Fruit fly (Drosophila melanogaster) Kc167 (cell line): ENCODE results near the gene CG43401.

ENCODE experiments used
- Myc ChIP-seq: fragments of >200 bp; optimal IDR thresholded peaks from 2 replicates; lab custom pipeline; 2017; ENCODE audit warnings: missing external identifiers
- Sin3A ChIP-seq: fragments of >200 bp; optimal IDR thresholded peaks from 2 replicates; lab custom pipeline; 2018; ENCODE audit warnings: missing external identifiers
- h ChIP-seq: fragments of >200 bp; optimal IDR thresholded peaks from 3 replicates; lab custom pipeline; 2018; ENCODE audit warnings: missing external identifiers
- insv ChIP-seq: fragments of >200 bp; optimal IDR thresholded peaks from 3 replicates; lab custom pipeline; 2018; ENCODE audit warnings: missing external identifiers
- psq ChIP-seq: fragments of >200 bp; optimal IDR thresholded peaks from 2 replicates; lab custom pipeline; 2017; ENCODE audit warnings: missing external identifiers
- ttk ChIP-seq: sonication (Bioruptor generic); optimal IDR thresholded peaks from 2 replicates; lab custom pipeline; 2017; ENCODE audit warnings: missing external identifiers

The CG43401 gene

DNA sequence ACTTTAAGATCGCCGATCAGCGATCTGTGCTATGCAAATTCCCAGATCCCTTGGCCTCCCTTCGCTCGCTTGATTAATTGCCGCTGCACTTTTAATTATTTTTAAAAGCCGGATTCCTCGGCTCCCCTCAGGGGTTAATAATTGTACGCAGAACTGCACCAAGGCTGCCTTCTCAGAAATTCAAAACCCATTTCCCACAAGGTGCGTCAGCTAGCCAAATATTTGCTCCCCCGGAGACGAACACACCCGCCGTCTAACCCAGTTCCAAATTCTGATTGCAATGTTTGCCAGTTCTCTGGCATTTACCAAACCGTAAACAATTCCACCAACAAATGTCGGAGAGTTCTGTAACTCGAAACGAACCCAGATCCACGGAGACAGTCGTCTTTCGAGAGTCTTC, 14.3 kb upstream of the CG43401 start:
- TF ChIP-seq insv (lab: Kevin White, UChicago) (no peak), Sin3A (no peak), psq (no peak), Myc (no peak), ttk (lab: Kevin White, UChicago) (no peak), h (lab: Kevin White, UChicago) (no peak)

DNA sequence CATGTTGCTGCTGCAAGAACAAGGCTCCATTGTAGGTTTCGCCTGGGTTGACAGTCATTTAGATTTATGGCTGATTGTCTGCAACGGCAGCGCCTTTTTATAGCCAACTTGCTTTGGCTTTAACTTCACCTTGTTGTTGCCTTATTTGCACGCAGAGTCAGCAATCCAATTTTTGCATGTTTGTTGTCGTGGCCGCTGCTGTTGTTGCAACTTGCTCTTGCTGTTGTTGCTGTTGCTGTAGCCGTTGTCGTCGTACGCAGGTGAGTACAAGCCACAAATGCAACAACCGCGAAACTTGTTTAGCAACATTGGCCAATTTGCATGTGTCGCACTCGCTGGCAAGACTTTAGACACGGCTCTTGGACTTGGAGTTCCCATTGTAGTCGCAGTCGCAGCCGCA, 12.7 kb upstream of the CG43401 start:
- TF ChIP-seq Myc, result no peak
- no peak for TF ChIP-seq insv (lab: Kevin White, UChicago)
- no peak for TF ChIP-seq psq
- TF ChIP-seq ttk (lab: Kevin White, UChicago), result no peak
- no peak for TF ChIP-seq h (lab: Kevin White, UChicago)
- no peak for TF ChIP-seq Sin3A

DNA sequence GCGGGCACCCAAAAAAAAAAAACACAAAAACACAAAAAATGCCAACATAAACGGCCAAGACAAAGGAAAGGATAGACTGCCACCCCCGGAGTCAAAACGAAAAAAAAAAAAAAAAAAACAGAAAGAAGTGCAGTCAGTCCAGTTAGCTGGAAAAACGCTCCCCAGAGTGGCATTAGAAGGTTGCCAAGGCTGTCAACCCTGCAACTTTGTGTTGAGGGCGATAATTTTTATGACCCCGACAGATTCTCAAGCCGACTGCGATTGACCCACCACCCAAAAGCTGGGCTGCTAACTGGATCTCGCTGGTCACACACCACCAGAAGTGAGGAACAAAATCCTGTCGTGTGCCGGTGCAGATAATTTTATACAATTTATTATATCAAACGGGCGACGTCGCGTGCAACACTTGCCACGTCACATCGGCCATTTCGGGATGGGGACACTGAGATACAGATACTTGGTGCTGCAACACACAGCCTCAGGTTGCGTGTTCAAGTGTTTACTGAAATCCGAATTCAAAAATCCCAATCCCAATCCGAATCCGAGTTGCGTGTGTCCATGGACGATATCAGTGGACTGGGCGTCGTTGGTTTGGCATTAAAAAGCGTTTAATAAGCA, 10.0 kb upstream of the CG43401 start:
- TF ChIP-seq Myc (no peak), insv (lab: Kevin White, UChicago) (no peak), h (lab: Kevin White, UChicago) (no peak), psq (no peak), ttk (lab: Kevin White, UChicago) (no peak), Sin3A (no peak)

DNA sequence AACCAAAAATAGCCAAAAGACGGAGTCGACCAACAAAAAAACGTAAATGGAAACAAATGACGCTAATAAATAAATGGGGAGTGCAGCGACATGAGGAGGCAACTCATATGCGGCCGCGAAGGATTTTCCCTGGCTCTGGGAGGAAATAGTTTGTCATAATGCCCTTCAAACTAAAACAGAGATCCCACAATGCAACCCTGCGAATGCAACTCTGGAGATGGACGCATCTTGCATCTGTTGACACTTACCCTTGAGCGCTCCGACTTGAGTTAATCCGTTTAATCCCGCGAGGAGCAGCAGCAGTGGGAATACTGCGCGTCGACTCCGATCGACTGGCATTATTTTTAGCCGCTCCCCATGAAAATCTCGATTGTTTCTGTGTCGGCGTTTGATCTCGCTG, 8.6 kb upstream of the CG43401 start:
- TF ChIP-seq insv (lab: Kevin White, UChicago) (no peak), psq (no peak), ttk (lab: Kevin White, UChicago) (no peak), Myc (no peak), Sin3A (no peak), h (lab: Kevin White, UChicago) (no peak)

DNA sequence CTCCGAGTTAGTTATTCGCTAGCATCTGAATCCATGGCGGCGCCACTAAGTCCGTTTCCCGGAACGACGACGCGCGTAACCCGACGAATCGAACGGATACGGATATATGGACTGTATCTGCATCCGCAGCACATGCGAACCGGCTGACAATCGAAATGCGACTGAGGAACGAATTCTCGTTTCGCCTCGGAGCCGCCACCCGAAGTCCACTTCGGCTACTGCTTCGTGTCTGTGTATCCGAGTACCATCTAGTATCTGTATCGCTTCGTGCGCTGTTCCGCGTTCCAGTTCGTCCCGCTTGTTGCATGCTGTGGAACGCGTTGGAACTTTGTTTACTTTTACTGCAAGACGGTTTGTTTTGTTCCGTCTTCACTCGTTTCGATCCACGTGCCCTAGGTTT, 8.0 kb upstream of the CG43401 start, which contains the start of gene robo2:
robo2 (minus strand) TSS at position 167 of the 400 bp plus-strand sequence.
- TF ChIP-seq insv (lab: Kevin White, UChicago), result no peak

DNA sequence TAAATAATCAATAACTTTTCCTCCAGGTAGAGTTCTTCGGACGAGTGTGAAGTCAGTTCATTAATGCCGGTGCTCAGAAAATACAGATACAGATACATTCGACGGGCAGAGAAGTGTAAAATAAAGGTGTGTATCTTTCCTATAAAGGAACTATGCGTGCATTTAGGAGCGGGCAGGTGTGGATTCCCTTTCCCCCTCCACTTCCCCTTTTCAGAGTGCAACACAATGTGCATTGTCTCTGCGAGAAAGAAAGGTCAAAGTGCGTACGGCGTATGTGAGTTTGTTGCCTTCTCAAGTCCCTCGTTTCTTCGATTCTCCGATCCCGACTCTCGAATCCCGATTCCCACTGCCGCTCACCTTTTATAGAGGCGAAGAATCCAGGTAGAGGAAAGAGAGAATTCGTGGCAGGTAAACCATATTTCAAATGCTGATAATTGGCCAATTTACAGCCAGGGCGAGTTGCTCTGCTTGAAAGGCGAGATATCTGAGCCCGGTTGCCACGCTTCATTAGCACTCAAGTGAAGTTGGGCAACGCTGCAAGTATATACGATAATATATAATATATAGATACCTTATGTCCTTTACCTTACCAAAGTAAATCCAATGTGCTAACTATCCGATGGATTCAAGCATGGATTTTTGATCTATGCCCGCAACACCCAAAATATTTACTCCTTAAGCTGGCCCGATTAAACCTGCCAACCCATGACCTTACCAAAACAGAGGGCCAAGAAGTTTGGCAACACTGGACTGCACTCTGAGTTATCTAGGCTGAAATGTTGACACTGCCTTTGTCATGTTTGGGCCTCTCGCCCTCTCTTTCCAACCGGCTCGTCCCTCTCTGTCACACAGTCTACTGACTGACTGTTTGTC, 6.6 kb upstream of the CG43401 start:
- TF ChIP-seq psq (no peak), insv (lab: Kevin White, UChicago) (no peak), ttk (lab: Kevin White, UChicago) (no peak), h (lab: Kevin White, UChicago) (no peak), Myc (no peak), Sin3A (no peak)

DNA sequence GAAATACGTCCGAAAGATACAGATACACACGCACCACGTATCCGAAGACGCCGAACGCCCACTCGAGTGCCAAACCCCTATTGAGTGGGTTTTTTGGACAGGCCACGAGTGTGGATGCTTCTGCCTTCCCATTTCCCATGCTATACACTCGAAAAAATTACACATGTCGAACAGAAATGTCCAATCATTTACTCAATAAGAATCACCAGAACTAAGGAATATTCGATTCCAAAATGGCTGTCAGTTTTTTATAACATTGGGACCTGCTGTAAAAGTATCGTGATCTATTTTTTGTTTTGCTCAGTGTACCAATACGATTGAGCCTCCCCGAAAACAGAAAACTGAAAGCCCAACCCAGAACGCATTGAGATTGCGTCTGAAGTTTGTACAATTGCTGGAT, 5.5 kb upstream of the CG43401 start:
- TF ChIP-seq psq (no peak), ttk (lab: Kevin White, UChicago) (no peak), Myc (no peak), h (lab: Kevin White, UChicago) (no peak)

DNA sequence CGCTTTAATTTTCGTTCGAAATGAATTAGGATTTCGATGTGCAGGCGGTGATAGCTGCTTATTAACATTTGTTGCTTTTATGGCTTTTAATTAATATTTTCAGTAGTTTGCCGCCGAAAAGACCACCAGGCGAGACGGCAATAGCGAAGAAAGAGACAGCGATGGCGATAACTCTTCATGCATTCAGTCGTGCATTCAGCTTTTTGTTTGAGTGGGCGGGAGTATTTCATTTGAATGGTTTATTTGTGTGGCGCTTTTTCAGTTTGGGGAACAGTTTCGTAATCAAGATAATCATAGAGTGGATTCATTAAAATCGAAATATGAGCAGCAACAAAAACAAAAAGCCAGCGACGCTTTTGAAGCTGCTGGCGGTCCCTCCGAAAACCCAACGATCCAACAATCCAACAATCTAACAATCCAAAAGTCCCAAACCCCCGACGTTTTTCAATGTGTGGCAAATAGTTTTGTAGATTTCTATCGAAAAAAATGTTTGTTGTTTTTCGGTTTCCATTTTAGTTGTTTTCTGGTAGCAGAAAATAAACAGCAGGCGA, 4.4 kb upstream of the CG43401 start:
- TF ChIP-seq ttk (lab: Kevin White, UChicago), result no peak
- no peak for TF ChIP-seq Myc
- no peak for TF ChIP-seq h (lab: Kevin White, UChicago)
- TF ChIP-seq Sin3A, result no peak
- TF ChIP-seq psq, result no peak
- no peak for TF ChIP-seq insv (lab: Kevin White, UChicago)

DNA sequence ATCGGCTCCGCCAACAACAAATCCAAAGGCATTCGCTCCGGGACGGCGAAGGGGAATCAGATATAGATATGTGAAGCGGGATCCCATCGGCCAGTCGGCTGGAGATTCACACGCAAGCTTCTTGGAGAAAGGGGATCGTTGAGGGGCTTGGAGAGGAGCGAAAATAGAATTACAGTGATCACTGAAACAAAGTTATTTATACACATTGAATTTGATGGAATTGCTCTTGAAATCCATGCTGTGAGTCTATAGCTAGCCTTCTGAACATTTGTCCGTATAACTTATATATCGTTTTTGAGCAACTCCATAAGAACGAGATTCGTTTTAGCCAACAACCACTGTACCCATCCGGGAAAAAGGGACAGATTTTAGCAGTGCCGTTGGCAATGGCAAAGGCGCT, 3.5 kb upstream of the CG43401 start:
- TF ChIP-seq insv (lab: Kevin White, UChicago) (no peak), Sin3A (no peak), Myc (no peak), psq (no peak)

DNA sequence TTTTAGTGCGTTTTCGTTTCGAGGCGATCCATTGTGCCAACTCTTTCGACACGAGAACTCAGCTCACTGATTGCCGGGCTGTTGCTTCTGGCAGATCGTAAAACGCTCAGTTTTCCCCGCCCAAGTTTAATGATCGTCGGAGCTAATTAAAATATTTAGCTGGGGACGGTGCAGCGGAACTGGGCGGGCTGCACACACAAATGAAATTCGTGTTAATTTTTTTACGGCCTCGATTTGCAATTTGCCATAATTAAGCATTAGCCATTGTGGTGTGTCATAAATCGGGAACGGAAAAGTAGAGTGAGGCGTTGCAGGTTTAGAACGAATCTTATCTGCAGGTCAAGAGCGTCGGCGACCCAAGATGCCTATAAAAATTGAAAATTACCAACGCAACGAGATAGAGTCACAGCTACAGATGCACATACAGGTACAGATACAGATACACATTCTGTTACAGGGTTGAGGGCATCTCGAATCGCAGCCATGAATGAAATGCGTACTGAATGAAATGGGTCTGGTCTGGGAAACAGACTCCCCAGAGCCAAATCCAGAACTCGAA, 2.4 kb upstream of the CG43401 start:
- TF ChIP-seq Myc (no peak), h (lab: Kevin White, UChicago) (no peak), psq (no peak), ttk (lab: Kevin White, UChicago) (no peak), Sin3A (no peak), insv (lab: Kevin White, UChicago) (no peak)

DNA sequence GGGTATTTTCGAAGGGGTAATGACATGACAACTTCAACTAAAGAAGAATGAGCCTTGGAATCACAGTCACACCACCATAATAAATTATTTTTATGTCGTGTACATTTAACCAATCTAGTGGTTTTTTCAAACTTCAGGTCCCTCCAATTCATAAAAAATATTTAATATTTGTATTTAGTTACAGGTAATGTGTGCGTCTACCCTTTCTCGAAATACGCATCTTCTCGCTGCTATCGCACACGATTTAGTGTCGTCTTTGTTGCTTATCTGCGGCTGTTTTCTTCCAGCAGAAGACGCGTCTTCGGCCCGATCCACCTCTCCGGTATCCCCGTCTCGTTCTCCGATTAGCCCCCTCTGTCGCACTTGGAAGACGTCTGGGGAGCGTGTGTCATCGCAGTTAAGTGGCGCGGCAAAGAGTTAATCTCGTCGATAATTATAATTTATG, 1.4 kb upstream of the CG43401 start:
- TF ChIP-seq Sin3A (no peak), ttk (lab: Kevin White, UChicago) (no peak), h (lab: Kevin White, UChicago) (no peak), insv (lab: Kevin White, UChicago) (no peak), Myc (no peak), psq (no peak)

DNA sequence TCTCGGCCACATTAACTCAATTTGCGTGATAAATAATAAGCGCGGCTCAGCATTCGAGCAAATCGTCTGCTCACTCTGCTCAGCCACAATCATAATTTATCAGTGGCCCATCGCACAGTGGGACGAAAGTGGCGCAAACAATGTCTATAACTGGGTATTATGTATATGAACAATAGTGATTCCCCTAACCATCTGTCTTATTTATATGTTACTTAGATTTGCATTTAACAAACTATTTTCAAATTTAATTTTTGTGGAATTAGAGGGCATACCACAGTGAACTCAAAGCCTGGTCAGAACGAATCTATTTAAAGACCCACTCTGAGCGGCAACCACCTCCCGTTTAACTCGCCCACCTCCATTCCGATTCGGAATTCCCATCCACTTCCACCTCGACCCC, 482 bp upstream of the CG43401 start:
- no peak for TF ChIP-seq insv (lab: Kevin White, UChicago)
- TF ChIP-seq psq, result no peak
- no peak for TF ChIP-seq h (lab: Kevin White, UChicago)
- no peak for TF ChIP-seq ttk (lab: Kevin White, UChicago)
- TF ChIP-seq Myc, result no peak
- TF ChIP-seq Sin3A, result no peak

DNA sequence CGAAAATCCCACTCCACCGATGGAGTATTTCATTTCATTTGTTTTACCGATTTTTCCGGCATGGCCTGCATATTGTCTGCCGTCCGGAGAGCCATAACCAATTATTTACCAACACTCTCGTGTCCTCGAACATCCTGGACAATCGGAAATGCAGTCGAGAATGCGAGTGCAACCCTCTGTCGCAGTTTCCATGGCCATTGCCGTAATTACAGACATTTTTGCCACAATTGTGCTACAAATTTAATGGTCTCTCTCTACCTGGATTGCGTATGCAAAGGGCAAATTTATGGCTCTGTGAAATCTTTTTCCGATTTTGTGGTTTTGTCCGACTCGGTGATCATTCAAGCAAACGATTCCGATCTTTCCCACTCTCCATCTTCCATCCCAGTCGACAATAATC, 1.3 kb downstream of the CG43401 start:
- TF ChIP-seq h (lab: Kevin White, UChicago) (no peak), Sin3A (no peak), psq (no peak), insv (lab: Kevin White, UChicago) (no peak), ttk (lab: Kevin White, UChicago) (no peak), Myc (no peak)
